Fruit fly (Drosophila melanogaster) ovary, adult (tissue): ENCODE data around the gene CG7156.

ENCODE experiments used
- CG17801 ChIP-seq: fragments of 200-800 bp; optimal IDR thresholded peaks from 2 replicates; lab custom pipeline; 2019; ENCODE audit warnings: missing biosample characterization, mild to moderate bottlenecking, missing genetic modification characterization, moderate library complexity; ENCODE audit not compliant: partially characterized antibody

Gene CG7156

DNA sequence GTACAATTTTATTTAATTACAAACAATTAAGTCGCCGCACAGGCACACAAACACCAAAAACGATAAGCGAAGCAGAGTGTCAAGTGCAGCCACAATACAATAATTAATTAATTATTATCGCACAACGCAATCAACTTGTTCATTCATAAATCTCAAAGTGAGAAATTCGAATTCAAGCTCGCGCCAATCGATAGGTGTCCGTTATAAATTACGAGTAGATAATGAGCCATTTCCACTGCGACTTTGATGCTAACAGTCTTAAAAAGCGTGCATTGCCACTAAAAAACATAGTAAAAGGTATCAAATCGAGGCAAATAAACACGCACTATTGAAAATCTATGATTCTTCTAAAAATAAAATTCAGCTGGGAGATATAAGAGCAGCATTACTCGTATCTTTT, 11.7 kb downstream of the CG7156 start:
- TF ChIP-seq CG17801 (GFP tag; lab: Kevin White, UChicago) = no peak

DNA sequence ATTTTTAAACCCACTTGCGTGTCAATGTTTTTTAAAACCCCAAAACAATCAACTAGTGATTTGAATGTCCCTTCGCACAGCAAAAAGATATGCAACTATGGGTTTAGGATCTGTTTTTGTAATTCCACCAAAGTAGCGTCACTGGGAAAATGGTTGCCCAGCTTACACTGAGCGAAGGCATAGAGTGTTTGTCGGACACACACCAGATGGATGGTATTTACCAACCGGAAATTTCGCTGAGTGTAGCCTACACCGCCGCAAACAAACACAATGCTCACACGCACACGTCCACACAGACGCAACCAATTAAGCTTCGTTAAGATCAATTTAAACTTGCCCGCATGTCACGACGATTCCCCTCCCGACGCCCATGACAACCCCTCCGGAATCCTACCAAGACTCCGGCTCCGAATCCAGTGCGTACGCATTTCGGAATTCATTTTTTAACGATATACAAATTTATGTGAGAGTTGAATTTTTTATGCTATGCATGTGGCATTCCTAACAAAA, 13.2 kb downstream of the CG7156 start:
- TF ChIP-seq CG17801 (GFP tag; lab: Kevin White, UChicago) = no peak

DNA sequence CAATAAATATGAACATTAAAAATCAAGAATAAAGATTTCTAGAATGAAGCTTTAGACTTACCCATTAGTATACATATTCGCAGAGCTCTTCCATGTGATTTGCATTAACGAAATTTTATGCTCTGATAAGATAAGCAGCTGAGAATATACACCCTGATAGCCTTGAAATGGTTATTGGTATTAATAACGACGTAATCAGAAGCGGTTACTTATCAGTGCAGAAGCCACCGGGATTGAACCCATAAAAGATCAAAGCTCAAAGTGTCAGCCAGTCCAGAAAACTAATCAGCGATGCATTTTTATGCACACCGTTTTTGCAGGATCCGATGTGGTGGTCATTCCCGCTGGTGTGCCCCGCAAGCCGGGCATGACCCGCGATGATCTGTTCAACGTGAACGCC, 14.6 kb downstream of the CG7156 start:
- no peak for TF ChIP-seq CG17801 (GFP tag; lab: Kevin White, UChicago)

- TF ChIP-seq CG17801 (GFP tag; lab: Kevin White, UChicago) = no peak
Measured at dm6 chr3R:18226809-18227157, 15.2 kb downstream of the CG7156 start.

dm6 chr3R:18226043-18226808, 15.7 kb downstream of the CG7156 start, which contains the start of the genes CG7168 and Mdh2:
Gene CG7168, minus strand, starts transcription at chr3R:18226082.
Gene Mdh2, plus strand, starts transcription at chr3R:18226396.
- TF ChIP-seq CG17801 (GFP tag; lab: Kevin White, UChicago) = peak; percentile 12

- peak; percentile 73 for TF ChIP-seq CG17801 (GFP tag; lab: Kevin White, UChicago)
Measured at dm6 chr3R:18223434-18223833, 18.5 kb downstream of the CG7156 start, which contains the start of the genes mTerf5 and Non3. Gene mTerf5, minus strand, starts transcription at chr3R:18223682. Gene Non3, plus strand, starts transcription at chr3R:18223722.

DNA sequence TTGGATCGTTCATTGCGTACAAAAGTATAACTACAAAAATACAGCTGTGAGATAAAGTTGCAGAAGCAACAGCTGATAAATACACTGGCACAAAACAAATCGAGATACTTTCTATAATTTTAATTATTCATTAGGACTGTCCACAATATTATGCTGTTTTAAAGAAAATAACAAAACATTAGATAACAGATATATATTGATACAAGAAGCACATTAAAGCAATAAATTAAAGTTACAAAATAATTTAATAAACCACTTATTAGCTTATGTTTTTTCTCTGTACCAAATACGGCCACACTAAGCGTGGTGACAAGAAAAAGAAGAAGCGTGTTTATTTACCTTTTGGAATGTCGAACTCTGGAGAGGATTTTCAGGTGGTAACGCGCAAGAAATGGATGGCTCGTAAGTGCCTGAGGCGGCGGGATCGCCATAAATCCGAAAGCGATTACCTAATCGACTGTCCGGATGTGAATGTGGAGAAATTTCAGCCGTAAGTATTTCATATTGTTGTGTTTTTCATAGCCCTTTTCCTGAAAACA, 21.7 kb downstream of the CG7156 start, which contains the start of the genes CG7988 and CG7183:
Gene CG7988 (plus strand): TSS at position 316 of the 539 bp plus-strand sequence.
Gene CG7183 (minus strand): TSS at position 489 of the 539 bp plus-strand sequence.
- TF ChIP-seq CG17801 (GFP tag; lab: Kevin White, UChicago) = peak; percentile 98

- TF ChIP-seq CG17801 (GFP tag; lab: Kevin White, UChicago) = no peak
Measured at dm6 chr3R:18215900-18216299, 26.1 kb downstream of the CG7156 start, which contains the start of gene CG14314. Gene CG14314, plus strand, starts transcription at chr3R:18216142.

DNA sequence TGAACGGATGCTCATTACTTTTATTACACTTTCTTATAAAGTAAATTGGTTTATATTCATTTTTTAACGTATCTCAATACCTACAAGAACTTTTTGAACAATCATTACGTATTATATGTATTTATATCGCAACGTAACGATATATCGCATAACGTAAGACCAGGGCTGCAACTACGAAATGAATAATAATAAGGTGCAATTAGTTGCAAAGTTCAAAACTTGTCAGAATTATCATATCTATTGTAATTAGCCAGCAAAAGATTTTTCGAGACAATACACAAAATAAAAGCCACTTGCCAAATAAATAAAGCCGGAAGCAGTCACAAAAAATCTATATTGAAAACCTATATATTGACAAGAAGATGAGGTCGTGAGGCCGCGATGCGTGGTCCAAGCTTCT, 26.7 kb downstream of the CG7156 start:
- TF ChIP-seq CG17801 (GFP tag; lab: Kevin White, UChicago) = peak; percentile 36

DNA sequence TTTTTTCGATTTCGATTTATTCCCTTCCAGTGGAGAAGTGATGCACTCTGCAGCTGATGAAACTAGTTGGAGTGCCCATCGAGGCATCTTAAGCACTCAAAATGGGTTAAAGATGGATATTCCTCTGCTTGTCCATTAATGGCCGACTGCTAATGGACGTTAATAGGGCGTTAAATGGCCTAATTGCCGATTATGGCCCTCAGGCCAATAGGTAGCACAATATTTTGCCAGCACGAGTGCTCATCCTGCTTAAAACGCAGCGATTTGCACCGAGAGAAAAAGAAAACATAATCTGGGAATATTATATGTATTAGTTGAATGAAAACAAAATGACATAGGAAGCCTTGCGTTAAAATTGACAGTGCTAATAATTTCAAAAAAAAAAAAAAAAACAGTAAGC, 33.5 kb downstream of the CG7156 start, which contains the start of gene CG44158:
Gene CG44158 (plus strand): TSS at position 301 of the 400 bp plus-strand sequence.
- TF ChIP-seq CG17801 (GFP tag; lab: Kevin White, UChicago) = no peak

dm6 chr3R:18199885-18200249, 42.1 kb downstream of the CG7156 start:
- TF ChIP-seq CG17801 (GFP tag; lab: Kevin White, UChicago) = no peak

dm6 chr3R:18199177-18199884, 42.6 kb downstream of the CG7156 start, which contains the start of the genes Ssdp and CG7985:
Gene Ssdp, minus strand, starts transcription at chr3R:18199595.
Gene CG7985, plus strand, starts transcription at chr3R:18199857.
- TF ChIP-seq CG17801 (GFP tag; lab: Kevin White, UChicago) = no peak

DNA sequence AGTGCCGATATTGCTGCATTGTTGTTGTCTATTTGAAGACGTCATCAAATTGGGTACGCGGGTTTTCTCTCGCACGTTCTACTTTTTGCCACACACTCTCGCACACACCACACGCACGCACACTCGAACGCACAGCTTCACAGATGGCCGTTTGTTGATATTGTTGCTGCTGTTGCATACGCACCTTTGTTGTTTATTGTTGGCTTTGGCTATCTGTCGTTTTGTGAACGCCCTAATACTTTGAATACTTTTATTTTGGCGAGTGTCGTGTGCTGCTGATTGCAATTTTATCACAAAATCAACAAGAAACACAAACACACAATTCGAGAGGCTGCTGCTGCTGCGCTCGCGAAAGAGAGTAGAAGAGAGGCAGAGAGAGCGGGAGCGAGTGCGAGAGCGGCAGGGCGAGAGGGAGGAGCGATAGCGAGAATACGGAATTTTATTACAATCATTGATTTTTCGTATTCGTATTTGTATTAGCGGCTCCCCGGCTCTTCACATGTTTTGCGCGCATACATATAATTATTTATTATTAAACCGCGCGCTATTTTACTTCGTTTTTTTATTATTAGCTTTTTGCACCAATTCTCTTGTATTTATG, 43.3 kb downstream of the CG7156 start:
- TF ChIP-seq CG17801 (GFP tag; lab: Kevin White, UChicago) = peak; percentile 61

DNA sequence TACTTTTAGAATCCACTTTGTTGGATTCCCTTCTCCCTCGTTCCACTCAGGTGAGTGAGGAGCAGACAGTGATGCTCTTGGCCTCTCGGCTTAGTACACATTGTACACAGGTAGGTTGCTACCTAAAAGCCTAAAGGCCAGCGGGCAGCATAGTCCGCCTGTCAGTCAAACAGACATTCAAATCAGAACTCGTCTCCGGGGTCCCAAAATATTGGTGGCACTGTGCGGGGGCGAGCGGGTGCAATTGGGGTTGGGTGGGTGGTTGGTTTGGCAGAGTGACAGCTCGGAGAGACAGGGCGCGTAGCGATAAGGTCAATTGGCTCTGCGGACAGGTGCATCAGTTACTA, 44.2 kb downstream of the CG7156 start:
- no peak for TF ChIP-seq CG17801 (GFP tag; lab: Kevin White, UChicago)
